Worm (Caenorhabditis elegans): ENCODE measurements around the gene F55H2.5.

ce11 chrIII:9525252-9525651, 14.0 kb downstream of the F55H2.5 start, which contains the start of gene trpp-3:
- TF ChIP-seq klf-2 (GFP tag; conservative IDR thresholded peaks at IDR 0.05), result no peak
- no peak for TF ChIP-seq ref-1 (GFP tag; conservative IDR thresholded peaks at IDR 0.05)
